Fruit fly (Drosophila melanogaster) whole organism, prepupa: ENCODE results near the gene slmo.

Experiments used
- CG3032 ChIP-seq: fragments of 200-800 bp; optimal IDR thresholded peaks from 2 replicates; lab custom pipeline; 2019; ENCODE audit warnings: missing biosample characterization, mild to moderate bottlenecking, missing genetic modification characterization, moderate library complexity
- CG32006 ChIP-seq: fragments of 200-800 bp; sonication (Bioruptor generic); optimal IDR thresholded peaks from 3 replicates; lab custom pipeline; 2017; ENCODE audit warnings: missing biosample characterization, mild to moderate bottlenecking, missing genetic modification characterization
- CG3919 ChIP-seq: fragments of 200-800 bp; sonication (Bioruptor generic); optimal IDR thresholded peaks from 3 replicates; lab custom pipeline; 2016; ENCODE audit warnings: missing biosample characterization, missing genetic modification characterization
- CG6163 ChIP-seq: fragments of 200-800 bp; sonication (Bioruptor generic); IDR thresholded peaks from 3 replicates; pipeline ENCODE4 v1.3.6; 2022; ENCODE audit warnings: missing biosample characterization, missing genetic modification characterization
- Eip93F ChIP-seq: fragments of 200-800 bp; sonication (Bioruptor generic); optimal IDR thresholded peaks from 2 replicates; lab custom pipeline; 2016; ENCODE audit warnings: missing biosample characterization, mild to moderate bottlenecking, missing genetic modification characterization
- Hr38 ChIP-seq: sonication (Bioruptor generic); optimal IDR thresholded peaks from 2 replicates; lab custom pipeline; 2016; ENCODE audit warnings: missing biosample characterization, missing genetic modification characterization
- Hr39 ChIP-seq: fragments of 200-800 bp; sonication (Bioruptor generic); optimal IDR thresholded peaks from 2 replicates; lab custom pipeline; 2016; ENCODE audit warnings: missing biosample characterization, missing genetic modification characterization
- OdsH ChIP-seq: fragments of 200-800 bp; sonication (Bioruptor generic); optimal IDR thresholded peaks from 3 replicates; lab custom pipeline; 2016; ENCODE audit warnings: missing biosample characterization, missing genetic modification characterization
- Sox15 ChIP-seq: fragments of 200-800 bp; sonication (Bioruptor generic); optimal IDR thresholded peaks from 3 replicates; lab custom pipeline; 2016; ENCODE audit warnings: missing biosample characterization, missing genetic modification characterization
- acj6 ChIP-seq: fragments of 200-800 bp; sonication (Bioruptor generic); optimal IDR thresholded peaks from 3 replicates; lab custom pipeline; 2016; ENCODE audit warnings: missing biosample characterization, missing genetic modification characterization
- net ChIP-seq: fragments of 200-800 bp; sonication (Bioruptor generic); optimal IDR thresholded peaks from 3 replicates; lab custom pipeline; 2016; ENCODE audit warnings: missing biosample characterization, missing genetic modification characterization
- pdm3 ChIP-seq: fragments of 200-800 bp; sonication (Bioruptor generic); optimal IDR thresholded peaks from 3 replicates; lab custom pipeline; 2016; ENCODE audit warnings: missing biosample characterization, missing genetic modification characterization
- ss ChIP-seq, 2 experiments: fragments of 200-800 bp; sonication (Bioruptor generic); optimal IDR thresholded peaks; 2 replicates in 1 of 2; 3 replicates in 1 of 2; lab custom pipeline; 2017 to 2018; ENCODE audit warnings: mild to moderate bottlenecking in 2 of 2, missing biosample characterization in 2 of 2, missing genetic modification characterization in 2 of 2, moderate library complexity in 1 of 2
- svp ChIP-seq: fragments of 200-800 bp; sonication (Bioruptor generic); peaks from one replicate; lab custom pipeline; 2016; ENCODE audit warnings: missing biosample characterization, missing genetic modification characterization

DNA sequence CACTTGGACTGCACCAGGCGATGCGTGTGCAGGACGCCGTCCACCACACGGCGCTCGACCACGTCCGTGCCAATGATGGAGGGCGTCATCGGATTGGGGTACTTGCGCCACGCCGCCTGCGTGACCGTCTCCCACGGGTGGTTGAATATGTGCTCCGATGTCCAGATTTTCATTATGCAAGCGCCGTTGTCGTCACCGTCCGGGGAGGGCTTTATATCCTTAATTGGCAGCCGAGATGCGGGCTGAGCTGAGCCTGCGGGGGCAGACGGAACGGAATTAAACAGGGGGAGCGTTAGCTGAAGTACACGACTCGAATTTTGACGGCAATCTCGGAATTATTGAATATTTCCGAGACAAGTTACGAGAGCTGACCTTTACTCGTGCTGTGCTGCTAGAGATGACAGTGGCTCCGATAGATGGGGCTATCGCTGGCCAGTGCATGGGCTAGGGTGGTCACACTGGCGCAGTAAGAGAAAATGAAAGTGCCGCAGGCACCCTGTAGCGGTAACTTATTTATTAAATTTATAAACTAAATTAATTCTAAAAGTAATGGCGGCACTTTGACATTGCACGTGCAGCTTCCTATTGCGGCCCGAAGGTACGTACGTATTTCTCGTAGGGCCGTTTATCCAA lies 862 bp downstream of the slmo start, which contains the start of gene IPIP:
- TF ChIP-seq Hr38 (GFP tag; lab: Kevin White, UChicago) (no peak), CG6163 (GFP tag; lab: Robert Waterston, UW) (peak; percentile 58; the same call in 2 of the 3 replicates), OdsH (GFP tag; lab: Kevin White, UChicago) (no peak), CG3919 (GFP tag; lab: Kevin White, UChicago) (peak; percentile 62), CG32006 (GFP tag; lab: Kevin White, UChicago) (peak; percentile 19), acj6 (GFP tag; lab: Kevin White, UChicago) (no peak), net (GFP tag; lab: Kevin White, UChicago) (peak; percentile 46), pdm3 (GFP tag; lab: Kevin White, UChicago) (no peak), CG3032 (tag; lab: Kevin White, UChicago) (peak; percentile 15), Eip93F (GFP tag; lab: Kevin White, UChicago) (no peak), Sox15 (GFP tag; lab: Kevin White, UChicago) (no peak), svp (GFP tag; lab: Kevin White, UChicago) (peak; percentile 97), ss (GFP tag; optimal IDR thresholded peaks at IDR 0.05; lab: Kevin White, UChicago) (peak in 1 of 2 experiments; percentile 15), Hr39 (GFP tag; lab: Kevin White, UChicago) (peak; percentile 30)
